Fruit fly (Drosophila melanogaster) whole organism, embryonic: Measurements from ENCODE around the gene Ac76E.

Experiments used
- Adf1 ChIP-seq: fragments of 200-800 bp; sonication (Bioruptor generic); IDR thresholded peaks from 2 replicates; pipeline ENCODE4 v1.3.6; 2022; ENCODE audit warnings: missing biosample characterization, missing genetic modification characterization
- Antp ChIP-seq: fragments of 200-800 bp; sonication (Bioruptor generic); optimal IDR thresholded peaks from 3 replicates; lab custom pipeline; 2016; ENCODE audit warnings: missing biosample characterization, missing genetic modification characterization
- Bteb2 ChIP-seq: fragments of 200-800 bp; sonication (Bioruptor generic); optimal IDR thresholded peaks from 2 replicates; lab custom pipeline; 2016; ENCODE audit warnings: missing biosample characterization, missing genetic modification characterization
- CG10147 ChIP-seq: fragments of 200-800 bp; sonication (Bioruptor generic); optimal IDR thresholded peaks from 2 replicates; lab custom pipeline; 2019; ENCODE audit warnings: missing biosample characterization, mild to moderate bottlenecking, missing genetic modification characterization, moderate library complexity
- CG10431 ChIP-seq: fragments of 200-800 bp; sonication (Bioruptor generic); optimal IDR thresholded peaks from 3 replicates; lab custom pipeline; 2018; ENCODE audit warnings: missing biosample characterization, mild to moderate bottlenecking, missing genetic modification characterization
- CG12104 ChIP-seq: fragments of 200-800 bp; sonication (Bioruptor generic); optimal IDR thresholded peaks from 3 replicates; lab custom pipeline; 2016; ENCODE audit warnings: missing biosample characterization, missing genetic modification characterization
- CG12236 ChIP-seq: fragments of 200-800 bp; sonication (Bioruptor generic); optimal IDR thresholded peaks from 2 replicates; lab custom pipeline; 2016; ENCODE audit warnings: missing biosample characterization, missing genetic modification characterization
- CG14710 ChIP-seq: fragments of 200-800 bp; sonication (Bioruptor generic); optimal IDR thresholded peaks from 3 replicates; lab custom pipeline; 2019; ENCODE audit warnings: missing biosample characterization, mild to moderate bottlenecking, missing genetic modification characterization, moderate library complexity
- CG17802 ChIP-seq: fragments of 200-800 bp; sonication (Bioruptor generic); optimal IDR thresholded peaks from 2 replicates; lab custom pipeline; 2018; ENCODE audit warnings: missing biosample characterization, mild to moderate bottlenecking, missing genetic modification characterization, moderate library complexity
- CG18619 ChIP-seq: fragments of 200-800 bp; sonication (Bioruptor generic); optimal IDR thresholded peaks from 3 replicates; lab custom pipeline; 2017; ENCODE audit warnings: missing biosample characterization, mild to moderate bottlenecking, missing genetic modification characterization
- CG18764 ChIP-seq: fragments of 200-800 bp; sonication (Bioruptor generic); optimal IDR thresholded peaks from 3 replicates; lab custom pipeline; 2016; ENCODE audit warnings: missing biosample characterization, missing genetic modification characterization
- CG2129 ChIP-seq: fragments of 200-800 bp; sonication (Bioruptor generic); IDR thresholded peaks from 2 replicates; pipeline ENCODE4 v1.3.6; 2022; ENCODE audit warnings: missing biosample characterization, missing genetic modification characterization; ENCODE audit not compliant: partially characterized antibody
- CG2712 ChIP-seq: fragments of 200-800 bp; optimal IDR thresholded peaks from 3 replicates; lab custom pipeline; 2019; ENCODE audit warnings: missing biosample characterization, mild to moderate bottlenecking, missing genetic modification characterization, moderate library complexity
- CG3995 ChIP-seq: fragments of 200-800 bp; sonication (Bioruptor generic); optimal IDR thresholded peaks from 3 replicates; lab custom pipeline; 2016; ENCODE audit warnings: missing biosample characterization, missing genetic modification characterization
- CG4328 ChIP-seq: fragments of 200-800 bp; sonication (Bioruptor generic); optimal IDR thresholded peaks from 3 replicates; lab custom pipeline; 2017; ENCODE audit warnings: missing biosample characterization, missing genetic modification reagents, missing genetic modification characterization
- CG4730 ChIP-seq: fragments of 200-800 bp; sonication (Bioruptor generic); IDR thresholded peaks from 2 replicates; pipeline ENCODE4 v1.3.6; 2022; ENCODE audit warnings: missing biosample characterization, missing genetic modification characterization
- CG9437 ChIP-seq: fragments of 200-800 bp; sonication (Bioruptor generic); optimal IDR thresholded peaks from 2 replicates; lab custom pipeline; 2018; ENCODE audit warnings: missing biosample characterization, mild to moderate bottlenecking, missing genetic modification characterization
- H2.0 ChIP-seq: fragments of 200-800 bp; sonication (Bioruptor generic); IDR thresholded peaks from 2 replicates; pipeline ENCODE4 v1.3.6; 2022; ENCODE audit warnings: missing biosample characterization, missing genetic modification characterization
- HHEX ChIP-seq: fragments of 200-800 bp; sonication (Bioruptor generic); optimal IDR thresholded peaks from 3 replicates; lab custom pipeline; 2017; ENCODE audit warnings: missing biosample characterization, mild to moderate bottlenecking, missing genetic modification characterization, missing genetic modification reagents
- HLH54F ChIP-seq: fragments of 200-800 bp; sonication (Bioruptor generic); optimal IDR thresholded peaks from 3 replicates; lab custom pipeline; 2016; ENCODE audit warnings: missing biosample characterization, missing genetic modification characterization
- Hmr ChIP-seq: fragments of 200-800 bp; sonication (Bioruptor generic); optimal IDR thresholded peaks from 3 replicates; lab custom pipeline; 2017; ENCODE audit warnings: mild to moderate bottlenecking, missing biosample characterization, missing genetic modification reagents, missing genetic modification characterization
- Hr39 ChIP-seq: fragments of >200 bp; optimal IDR thresholded peaks from 2 replicates; lab custom pipeline; 2017
- Jarid2 ChIP-seq: fragments of 200-800 bp; sonication (Bioruptor generic); optimal IDR thresholded peaks from 3 replicates; lab custom pipeline; 2017; ENCODE audit warnings: mild to moderate bottlenecking, missing biosample characterization, missing genetic modification reagents, missing genetic modification characterization
- Nf-YB ChIP-seq: fragments of 200-800 bp; sonication (Bioruptor generic); optimal IDR thresholded peaks from 3 replicates; lab custom pipeline; 2019; ENCODE audit warnings: missing biosample characterization, mild to moderate bottlenecking, missing genetic modification characterization, moderate library complexity
- Oaz ChIP-seq: fragments of 200-800 bp; sonication (Bioruptor generic); IDR thresholded peaks from 2 replicates; pipeline ENCODE4 v1.3.6; 2022; ENCODE audit warnings: missing biosample characterization, missing genetic modification characterization
- Stat92E ChIP-seq, 3 experiments: fragments of >200 bp in 2 of 3; fragments of 200-800 bp in 1 of 3; sonication (Bioruptor generic) in 1 of 3; optimal IDR thresholded peaks; 2 replicates each; lab custom pipeline; 2017 to 2019; ENCODE audit warnings: missing biosample characterization in 3 of 3, missing genetic modification characterization in 3 of 3, mild to moderate bottlenecking in 1 of 3, moderate library complexity in 1 of 3
- YL-1 ChIP-seq: fragments of 200-800 bp; sonication (Bioruptor generic); optimal IDR thresholded peaks from 3 replicates; lab custom pipeline; 2017; ENCODE audit warnings: missing biosample characterization, mild to moderate bottlenecking, missing genetic modification characterization
- ase ChIP-seq: fragments of 200-800 bp; sonication (Bioruptor generic); IDR thresholded peaks from 3 replicates; pipeline ENCODE4 v1.3.6; 2022; ENCODE audit warnings: missing biosample characterization, missing genetic modification characterization
- chm ChIP-seq: fragments of 200-800 bp; sonication (Bioruptor generic); IDR thresholded peaks from 2 replicates; pipeline ENCODE4 v1.3.6; 2022; ENCODE audit warnings: missing biosample characterization, missing genetic modification characterization
- dm ChIP-seq: fragments of 200-800 bp; sonication (Bioruptor generic); optimal IDR thresholded peaks from 3 replicates; lab custom pipeline; 2016; ENCODE audit warnings: missing biosample characterization, missing genetic modification characterization
- en ChIP-seq: fragments of 200-800 bp; sonication (Bioruptor generic); optimal IDR thresholded peaks from 2 replicates; lab custom pipeline; 2016; ENCODE audit warnings: missing biosample characterization, missing genetic modification characterization
- ewg ChIP-seq: fragments of 200-800 bp; sonication (Bioruptor generic); optimal IDR thresholded peaks from 3 replicates; lab custom pipeline; 2017; ENCODE audit warnings: mild to moderate bottlenecking, missing biosample characterization, missing genetic modification reagents, missing genetic modification characterization
- gsb ChIP-seq: fragments of 200-800 bp; sonication (Bioruptor generic); IDR thresholded peaks from 2 replicates; pipeline ENCODE4 v1.3.6; 2022; ENCODE audit warnings: missing biosample characterization, missing genetic modification characterization
- ind ChIP-seq: fragments of 200-800 bp; sonication (Bioruptor generic); optimal IDR thresholded peaks from 3 replicates; lab custom pipeline; 2016; ENCODE audit warnings: missing biosample characterization, missing genetic modification characterization
- lov ChIP-seq, 2 experiments: fragments of 200-800 bp in 1 of 2; fragments of >200 bp in 1 of 2; sonication (Bioruptor generic) in 1 of 2; IDR thresholded peaks in 1 of 2; optimal IDR thresholded peaks in 1 of 2; 2 replicates in 1 of 2; 3 replicates in 1 of 2; pipeline versions ENCODE4 v1.3.6 to Lab custom; 2017 to 2022; ENCODE audit warnings: missing biosample characterization in 1 of 2, missing genetic modification characterization in 1 of 2
- peb ChIP-seq: fragments of 200-800 bp; sonication (Bioruptor generic); IDR thresholded peaks from 2 replicates; pipeline ENCODE4 v1.3.6; 2022; ENCODE audit warnings: missing biosample characterization, missing genetic modification characterization
- pros ChIP-seq: fragments of 200-800 bp; sonication (Bioruptor generic); optimal IDR thresholded peaks from 3 replicates; lab custom pipeline; 2019; ENCODE audit warnings: missing biosample characterization, mild to moderate bottlenecking, missing genetic modification characterization, moderate library complexity
- sens ChIP-seq: fragments of 200-800 bp; sonication (Bioruptor generic); peaks from one replicate; lab custom pipeline; 2016; ENCODE audit warnings: missing biosample characterization, missing genetic modification characterization
- seq ChIP-seq: fragments of 200-800 bp; sonication (Bioruptor generic); IDR thresholded peaks from 2 replicates; pipeline ENCODE4 v1.3.6; 2022; ENCODE audit warnings: missing biosample characterization, missing genetic modification characterization
- sisA ChIP-seq: fragments of 200-800 bp; sonication (Bioruptor generic); IDR thresholded peaks from 2 replicates; pipeline ENCODE4 v1.3.6; 2022; ENCODE audit warnings: missing biosample characterization, missing genetic modification characterization
- slou ChIP-seq: fragments of 200-800 bp; sonication (Bioruptor generic); optimal IDR thresholded peaks from 3 replicates; lab custom pipeline; 2016; ENCODE audit warnings: missing biosample characterization, missing genetic modification characterization
- sna ChIP-seq: fragments of 200-800 bp; sonication (Bioruptor generic); IDR thresholded peaks from 2 replicates; pipeline ENCODE4 v1.3.6; 2022; ENCODE audit warnings: missing biosample characterization, missing genetic modification characterization; ENCODE audit not compliant: partially characterized antibody
- sqz ChIP-seq: fragments of 200-800 bp; sonication (Bioruptor generic); optimal IDR thresholded peaks from 3 replicates; lab custom pipeline; 2018; ENCODE audit warnings: missing biosample characterization, mild to moderate bottlenecking, missing genetic modification characterization
- sr ChIP-seq: fragments of 200-800 bp; sonication (Bioruptor generic); IDR thresholded peaks from 3 replicates; pipeline ENCODE4 v1.3.6; 2022; ENCODE audit warnings: missing biosample characterization, missing genetic modification characterization
- stc ChIP-seq: fragments of 200-800 bp; sonication (Bioruptor generic); IDR thresholded peaks from 2 replicates; pipeline ENCODE4 v1.3.6; 2022; ENCODE audit warnings: missing biosample characterization, missing genetic modification characterization
- tap ChIP-seq: fragments of 200-800 bp; optimal IDR thresholded peaks from 3 replicates; lab custom pipeline; 2019; ENCODE audit warnings: missing biosample characterization, mild to moderate bottlenecking, missing genetic modification characterization, moderate library complexity
- trem ChIP-seq: fragments of 200-800 bp; optimal IDR thresholded peaks from 3 replicates; lab custom pipeline; 2019; ENCODE audit warnings: missing biosample characterization, mild to moderate bottlenecking, missing genetic modification characterization, moderate library complexity
- twi ChIP-seq: fragments of 200-800 bp; optimal IDR thresholded peaks from 2 replicates; lab custom pipeline; 2019; ENCODE audit warnings: missing biosample characterization, mild to moderate bottlenecking, missing genetic modification characterization, moderate library complexity
- unc-4 ChIP-seq: fragments of 200-800 bp; sonication (Bioruptor generic); IDR thresholded peaks from 2 replicates; pipeline ENCODE4 v1.3.6; 2022; ENCODE audit warnings: missing biosample characterization, missing genetic modification characterization; ENCODE audit not compliant: partially characterized antibody
- wor ChIP-seq: fragments of 200-800 bp; sonication (Bioruptor generic); IDR thresholded peaks from 2 replicates; pipeline ENCODE4 v1.3.6; 2022; ENCODE audit warnings: missing biosample characterization, missing genetic modification characterization
- zen2 ChIP-seq: fragments of 200-800 bp; sonication (Bioruptor generic); IDR thresholded peaks from 3 replicates; pipeline ENCODE4 v1.3.6; 2022; ENCODE audit warnings: missing biosample characterization, missing genetic modification characterization; ENCODE audit not compliant: partially characterized antibody

Ac76E gene

DNA sequence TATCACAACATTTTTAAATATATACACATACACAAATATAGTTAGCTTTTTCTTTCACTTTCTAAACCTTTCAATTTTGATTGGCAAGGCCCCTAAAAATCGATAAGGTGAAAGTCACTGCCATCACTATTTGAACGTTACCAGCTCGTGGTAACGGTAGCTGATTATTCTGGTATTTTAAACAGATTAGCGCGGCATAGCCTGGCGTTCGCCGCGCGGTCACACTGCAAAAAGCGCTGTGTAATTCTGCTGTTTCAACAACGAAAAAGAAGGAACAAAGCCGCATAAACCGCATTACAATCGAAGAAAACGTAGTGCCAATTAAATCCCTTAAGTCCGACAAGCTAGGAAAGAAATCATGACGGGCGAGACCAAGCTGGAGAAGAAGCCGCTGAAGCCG is 24.3 kb upstream of the Ac76E start, which contains the start of gene Rpn1 (continued):
- no peak for TF ChIP-seq CG4730 (GFP tag; lab: Robert Waterston, UW)
- no peak for TF ChIP-seq CG2712
- no peak for TF ChIP-seq sisA (GFP tag; lab: Robert Waterston, UW)
- TF ChIP-seq CG14710 (tag; lab: Kevin White, UChicago), result peak; percentile 37
- TF ChIP-seq CG12104 (GFP tag; lab: Kevin White, UChicago), result no peak
- peak; percentile 30 for TF ChIP-seq sens (GFP tag; lab: Kevin White, UChicago)
- TF ChIP-seq Adf1 (GFP tag; lab: Robert Waterston, UW), result peak; percentile 32; the same call in 1 of the 2 replicates
- TF ChIP-seq CG18764 (GFP tag; lab: Kevin White, UChicago), result no peak
- TF ChIP-seq sqz (GFP tag; lab: Kevin White, UChicago), result no peak
- no peak for TF ChIP-seq zen2
- TF ChIP-seq CG18619 (GFP tag; lab: Kevin White, UChicago), result no peak
- no peak for TF ChIP-seq H2.0
- no peak for TF ChIP-seq en (GFP tag; lab: Kevin White, UChicago)
- no peak for TF ChIP-seq Jarid2 (GFP tag; lab: Kevin White, UChicago)
- no peak for TF ChIP-seq HHEX (GFP tag; lab: Kevin White, UChicago)
- TF ChIP-seq twi, result no peak
- no peak for TF ChIP-seq CG10147 (GFP tag; lab: Kevin White, UChicago)
- no peak for TF ChIP-seq HLH54F (GFP tag; lab: Kevin White, UChicago)
- TF ChIP-seq wor (GFP tag; lab: Robert Waterston, UW), result no peak
- no peak for TF ChIP-seq CG9437 (GFP tag; lab: Kevin White, UChicago)
- TF ChIP-seq CG17802 (tag; lab: Kevin White, UChicago), result no peak
- TF ChIP-seq chm (GFP tag; lab: Robert Waterston, UW), result no peak
- no peak for TF ChIP-seq CG12236 (GFP tag; lab: Kevin White, UChicago)
- TF ChIP-seq CG3995, result peak; percentile 98
- no peak for TF ChIP-seq Bteb2 (GFP tag; lab: Kevin White, UChicago)
- TF ChIP-seq tap, result no peak
- no peak for TF ChIP-seq pros (GFP tag; lab: Kevin White, UChicago)
- no peak for TF ChIP-seq Nf-YB (GFP tag; lab: Kevin White, UChicago)
- TF ChIP-seq CG2129 (GFP tag; lab: Robert Waterston, UW), result no peak
- peak; percentile 26 for TF ChIP-seq trem (tag; lab: Kevin White, UChicago)
- no peak for TF ChIP-seq gsb (GFP tag; lab: Robert Waterston, UW)
- no peak for TF ChIP-seq ase (GFP tag; lab: Robert Waterston, UW)
- peak; percentile 52 for TF ChIP-seq dm
- TF ChIP-seq Hr39 (lab: Kevin White, UChicago), result no peak
- TF ChIP-seq Antp (GFP tag; lab: Kevin White, UChicago), result peak; percentile 35
- TF ChIP-seq ind, result no peak
- no peak for TF ChIP-seq Stat92E (GFP tag; optimal IDR thresholded peaks at IDR 0.05; lab: Kevin White, UChicago)
- TF ChIP-seq sr (GFP tag; lab: Robert Waterston, UW), result no peak
- TF ChIP-seq peb (GFP tag; lab: Robert Waterston, UW), result no peak
- TF ChIP-seq slou (GFP tag; lab: Kevin White, UChicago), result no peak
- TF ChIP-seq sna (GFP tag; lab: Robert Waterston, UW), result peak; percentile 42; the same call in 1 of the 2 replicates
- TF ChIP-seq CG4328 (GFP tag; lab: Kevin White, UChicago), result no peak
- TF ChIP-seq YL-1 (GFP tag; lab: Kevin White, UChicago), result peak; percentile 53
- peak; percentile 48; the same call in 1 of the 2 replicates for TF ChIP-seq unc-4
- TF ChIP-seq lov (optimal IDR thresholded peaks at IDR 0.05; lab: Kevin White, UChicago), result no peak
- 0 out of 3 replicates have a peak, but pooled peaks have one; percentile 44 for TF ChIP-seq lov (GFP tag; IDR thresholded peaks at IDR 0.05; lab: Robert Waterston, UW)
- TF ChIP-seq stc, result no peak
- no peak for TF ChIP-seq seq
- no peak for TF ChIP-seq Hmr (GFP tag; lab: Kevin White, UChicago)
- no peak for TF ChIP-seq ewg
- TF ChIP-seq Oaz, result no peak
- TF ChIP-seq CG10431, result no peak
